Fruit fly (Drosophila melanogaster) whole organism, embryonic: ENCODE data around the gene CG15141.
A peak's percentile ranks its signal among the peaks of the same experiment; 100 is the strongest.

Source experiments
- Antp ChIP-seq: fragments of 200-800 bp; sonication (Bioruptor generic); optimal IDR thresholded peaks from 3 replicates; lab custom pipeline; 2016; ENCODE audit warnings: missing biosample characterization, missing genetic modification characterization
- Bdp1 ChIP-seq: fragments of 200-800 bp; sonication (Bioruptor generic); optimal IDR thresholded peaks from 3 replicates; lab custom pipeline; 2016; ENCODE audit warnings: missing biosample characterization, missing genetic modification characterization
- CG10274 ChIP-seq: fragments of 200-800 bp; sonication (Bioruptor generic); optimal IDR thresholded peaks from 3 replicates; lab custom pipeline; 2017; ENCODE audit warnings: missing biosample characterization, mild to moderate bottlenecking, missing genetic modification characterization
- CG11398 ChIP-seq: fragments of 200-800 bp; sonication (Bioruptor generic); optimal IDR thresholded peaks from 2 replicates; lab custom pipeline; 2016; ENCODE audit warnings: missing biosample characterization, missing genetic modification characterization
- CG12219 ChIP-seq: fragments of 200-800 bp; sonication (Bioruptor generic); optimal IDR thresholded peaks from 3 replicates; lab custom pipeline; 2018; ENCODE audit warnings: missing biosample characterization, mild to moderate bottlenecking, missing genetic modification characterization
- CG1233 ChIP-seq: fragments of 200-800 bp; sonication (Bioruptor generic); optimal IDR thresholded peaks from 4 replicates; lab custom pipeline; 2018; ENCODE audit warnings: missing biosample characterization, mild to moderate bottlenecking, missing genetic modification characterization
- CG13296 ChIP-seq: fragments of 200-800 bp; sonication (Bioruptor generic); optimal IDR thresholded peaks from 3 replicates; lab custom pipeline; 2018; ENCODE audit warnings: missing biosample characterization, mild to moderate bottlenecking, missing genetic modification characterization
- CG14710 ChIP-seq: fragments of 200-800 bp; sonication (Bioruptor generic); optimal IDR thresholded peaks from 3 replicates; lab custom pipeline; 2019; ENCODE audit warnings: missing biosample characterization, mild to moderate bottlenecking, missing genetic modification characterization, moderate library complexity
- CG15514 ChIP-seq: fragments of 200-800 bp; sonication (Bioruptor generic); optimal IDR thresholded peaks from 3 replicates; lab custom pipeline; 2017; ENCODE audit warnings: missing biosample characterization, missing genetic modification characterization, mild to moderate bottlenecking, moderate library complexity, missing genetic modification reagents
- CG16779 ChIP-seq: fragments of 200-800 bp; sonication (Bioruptor generic); IDR thresholded peaks from 2 replicates; pipeline ENCODE4 v1.3.6; 2022; ENCODE audit warnings: missing biosample characterization, missing genetic modification characterization
- CG17359 ChIP-seq: fragments of 200-800 bp; sonication (Bioruptor generic); optimal IDR thresholded peaks from 3 replicates; lab custom pipeline; 2018; ENCODE audit warnings: missing biosample characterization, mild to moderate bottlenecking, missing genetic modification characterization, moderate library complexity
- CG17385 ChIP-seq: fragments of 200-800 bp; sonication (Bioruptor generic); optimal IDR thresholded peaks from 3 replicates; lab custom pipeline; 2018; ENCODE audit warnings: missing biosample characterization, mild to moderate bottlenecking, missing genetic modification characterization
- CG18764 ChIP-seq: fragments of 200-800 bp; sonication (Bioruptor generic); optimal IDR thresholded peaks from 3 replicates; lab custom pipeline; 2016; ENCODE audit warnings: missing biosample characterization, missing genetic modification characterization
- CG2199 ChIP-seq: fragments of 200-800 bp; sonication (Bioruptor generic); IDR thresholded peaks from 3 replicates; pipeline ENCODE4 v1.3.6; 2022; ENCODE audit warnings: missing biosample characterization, missing genetic modification characterization
- CG3065 ChIP-seq: fragments of 200-800 bp; sonication (Bioruptor generic); optimal IDR thresholded peaks from 2 replicates; lab custom pipeline; 2016; ENCODE audit warnings: missing biosample characterization, missing genetic modification characterization
- CG32772 ChIP-seq: fragments of 200-800 bp; sonication (Bioruptor generic); IDR thresholded peaks from 2 replicates; pipeline ENCODE4 v1.3.6; 2022; ENCODE audit warnings: missing biosample characterization, missing genetic modification characterization
- CG33557 ChIP-seq: fragments of 200-800 bp; sonication (Bioruptor generic); optimal IDR thresholded peaks from 2 replicates; lab custom pipeline; 2019; ENCODE audit warnings: missing biosample characterization, mild to moderate bottlenecking, missing genetic modification characterization, moderate library complexity
- CG3838 ChIP-seq: fragments of 200-800 bp; sonication (Bioruptor generic); optimal IDR thresholded peaks from 3 replicates; lab custom pipeline; 2016; ENCODE audit warnings: missing biosample characterization, missing genetic modification characterization
- CG4282 ChIP-seq: fragments of 200-800 bp; sonication (Bioruptor generic); optimal IDR thresholded peaks from 2 replicates; lab custom pipeline; 2016; ENCODE audit warnings: missing biosample characterization, missing genetic modification characterization
- CG43689 ChIP-seq: fragments of 200-800 bp; sonication (Bioruptor generic); IDR thresholded peaks from 2 replicates; pipeline ENCODE4 v1.3.6; 2022; ENCODE audit warnings: missing biosample characterization, missing genetic modification characterization
- CG4404 ChIP-seq: fragments of 200-800 bp; sonication (Bioruptor generic); IDR thresholded peaks from 2 replicates; pipeline ENCODE4 v1.3.6; 2022; ENCODE audit warnings: missing biosample characterization, missing genetic modification characterization
- CG4820 ChIP-seq: fragments of 200-800 bp; sonication (Bioruptor generic); optimal IDR thresholded peaks from 3 replicates; lab custom pipeline; 2016; ENCODE audit warnings: missing biosample characterization, missing genetic modification characterization
- CG6813 ChIP-seq: fragments of 200-800 bp; sonication (Bioruptor generic); optimal IDR thresholded peaks from 2 replicates; lab custom pipeline; 2017; ENCODE audit warnings: missing biosample characterization, missing genetic modification characterization, mild to moderate bottlenecking, moderate library complexity, missing genetic modification reagents
- CG6854 ChIP-seq: fragments of 200-800 bp; sonication (Bioruptor generic); optimal IDR thresholded peaks from 3 replicates; lab custom pipeline; 2017; ENCODE audit warnings: missing biosample characterization, mild to moderate bottlenecking, missing genetic modification characterization
- CG8089 ChIP-seq: fragments of 200-800 bp; sonication (Bioruptor generic); optimal IDR thresholded peaks from 3 replicates; lab custom pipeline; 2016; ENCODE audit warnings: missing biosample characterization, missing genetic modification characterization
- D ChIP-seq, 2 experiments: fragments of 200-800 bp in 1 of 2; fragments of >200 bp in 1 of 2; sonication (Bioruptor generic) in 1 of 2; optimal IDR thresholded peaks; 2 replicates in 1 of 2; 3 replicates in 1 of 2; lab custom pipeline; 2017; ENCODE audit warnings: mild to moderate bottlenecking in 1 of 2, missing biosample characterization in 1 of 2, missing genetic modification characterization in 1 of 2, missing genetic modification reagents in 1 of 2
- Dll ChIP-seq: fragments of 200-800 bp; sonication (Bioruptor generic); IDR thresholded peaks from 4 replicates; pipeline ENCODE4 v1.3.6; 2022; ENCODE audit warnings: missing biosample characterization, missing genetic modification characterization; ENCODE audit not compliant: partially characterized antibody
- ERR ChIP-seq: fragments of 200-800 bp; sonication (Bioruptor generic); optimal IDR thresholded peaks from 2 replicates; lab custom pipeline; 2016; ENCODE audit warnings: missing biosample characterization, missing genetic modification characterization
- Fer3 ChIP-seq: fragments of 200-800 bp; sonication (Bioruptor generic); optimal IDR thresholded peaks from 2 replicates; lab custom pipeline; 2018; ENCODE audit warnings: missing biosample characterization, mild to moderate bottlenecking, missing genetic modification characterization, moderate library complexity
- Mrtf ChIP-seq: fragments of 200-800 bp; sonication (Bioruptor generic); IDR thresholded peaks from 3 replicates; pipeline ENCODE4 v1.3.6; 2022; ENCODE audit warnings: missing biosample characterization, missing genetic modification characterization
- NC2α ChIP-seq: fragments of 200-800 bp; sonication (Bioruptor generic); optimal IDR thresholded peaks from 2 replicates; lab custom pipeline; 2016; ENCODE audit warnings: missing biosample characterization, missing genetic modification characterization
- Nf-YC ChIP-seq: fragments of 200-800 bp; optimal IDR thresholded peaks from 3 replicates; lab custom pipeline; 2019; ENCODE audit warnings: missing biosample characterization, mild to moderate bottlenecking, missing genetic modification characterization, moderate library complexity
- PHDP ChIP-seq: fragments of 200-800 bp; sonication (Bioruptor generic); optimal IDR thresholded peaks from 3 replicates; lab custom pipeline; 2018; ENCODE audit warnings: missing biosample characterization, mild to moderate bottlenecking, missing genetic modification characterization, moderate library complexity
- Ravus ChIP-seq: fragments of 200-800 bp; sonication (Bioruptor generic); IDR thresholded peaks from 2 replicates; pipeline ENCODE4 v1.3.6; 2022; ENCODE audit warnings: missing biosample characterization, missing genetic modification characterization
- ac ChIP-seq: fragments of 200-800 bp; sonication (Bioruptor generic); optimal IDR thresholded peaks from 3 replicates; lab custom pipeline; 2017; ENCODE audit warnings: missing biosample characterization, mild to moderate bottlenecking, missing genetic modification characterization
- ash1 ChIP-seq: fragments of 200-800 bp; sonication (Bioruptor generic); optimal IDR thresholded peaks from 2 replicates; lab custom pipeline; 2018; ENCODE audit warnings: missing biosample characterization, mild to moderate bottlenecking, missing genetic modification characterization
- bab2 ChIP-seq: fragments of 200-800 bp; sonication (Bioruptor generic); optimal IDR thresholded peaks from 2 replicates; lab custom pipeline; 2016; ENCODE audit warnings: missing biosample characterization, missing genetic modification characterization
- bbx ChIP-seq: fragments of 200-800 bp; sonication (Bioruptor generic); IDR thresholded peaks from 2 replicates; pipeline ENCODE4 v1.3.6; 2022; ENCODE audit warnings: missing biosample characterization, missing genetic modification characterization; ENCODE audit not compliant: partially characterized antibody
- chinmo ChIP-seq: fragments of 200-800 bp; sonication (Bioruptor generic); IDR thresholded peaks from 4 replicates; pipeline ENCODE4 v1.3.6; 2022; ENCODE audit warnings: missing biosample characterization, missing genetic modification characterization; ENCODE audit not compliant: partially characterized antibody
- crc ChIP-seq: fragments of 200-800 bp; sonication (Bioruptor generic); optimal IDR thresholded peaks from 2 replicates; lab custom pipeline; 2016; ENCODE audit warnings: missing biosample characterization, missing genetic modification characterization
- dati ChIP-seq: fragments of 200-800 bp; sonication (Bioruptor generic); IDR thresholded peaks from 2 replicates; pipeline ENCODE4 v1.3.6; 2022; ENCODE audit warnings: missing biosample characterization, missing genetic modification characterization
- dmrt11E ChIP-seq: fragments of 200-800 bp; sonication (Bioruptor generic); optimal IDR thresholded peaks from 3 replicates; lab custom pipeline; 2018; ENCODE audit warnings: missing biosample characterization, mild to moderate bottlenecking, missing genetic modification characterization, moderate library complexity
- esg ChIP-seq: fragments of 200-800 bp; sonication (Bioruptor generic); conservative IDR thresholded peaks from 2 replicates; pipeline ENCODE4 v1.3.6; 2022; ENCODE audit warnings: missing biosample characterization, missing genetic modification characterization
- jumu ChIP-seq: fragments of 200-800 bp; sonication (Bioruptor generic); optimal IDR thresholded peaks from 3 replicates; lab custom pipeline; 2016; ENCODE audit warnings: missing biosample characterization, missing genetic modification characterization
- kay ChIP-seq: fragments of 200-800 bp; sonication (Bioruptor generic); optimal IDR thresholded peaks from 2 replicates; lab custom pipeline; 2016; ENCODE audit warnings: missing biosample characterization, missing genetic modification characterization
- mirr ChIP-seq: fragments of 200-800 bp; sonication (Bioruptor generic); optimal IDR thresholded peaks from 3 replicates; lab custom pipeline; 2018; ENCODE audit warnings: missing biosample characterization, mild to moderate bottlenecking, missing genetic modification characterization
- pnt ChIP-seq: fragments of 200-800 bp; sonication (Bioruptor generic); optimal IDR thresholded peaks from 3 replicates; lab custom pipeline; 2016; ENCODE audit warnings: missing biosample characterization, missing genetic modification characterization
- ro ChIP-seq: fragments of 200-800 bp; sonication (Bioruptor generic); IDR thresholded peaks from 2 replicates; pipeline ENCODE4 v1.3.6; 2022; ENCODE audit warnings: missing biosample characterization, missing genetic modification characterization
- sob ChIP-seq: fragments of 200-800 bp; sonication (Bioruptor generic); IDR thresholded peaks from 2 replicates; pipeline ENCODE4 v1.3.6; 2022; ENCODE audit warnings: missing biosample characterization, missing genetic modification characterization
- trh ChIP-seq: fragments of 200-800 bp; sonication (Bioruptor generic); optimal IDR thresholded peaks from 2 replicates; lab custom pipeline; 2016; ENCODE audit warnings: missing biosample characterization, missing genetic modification characterization

Gene CG15141

DNA sequence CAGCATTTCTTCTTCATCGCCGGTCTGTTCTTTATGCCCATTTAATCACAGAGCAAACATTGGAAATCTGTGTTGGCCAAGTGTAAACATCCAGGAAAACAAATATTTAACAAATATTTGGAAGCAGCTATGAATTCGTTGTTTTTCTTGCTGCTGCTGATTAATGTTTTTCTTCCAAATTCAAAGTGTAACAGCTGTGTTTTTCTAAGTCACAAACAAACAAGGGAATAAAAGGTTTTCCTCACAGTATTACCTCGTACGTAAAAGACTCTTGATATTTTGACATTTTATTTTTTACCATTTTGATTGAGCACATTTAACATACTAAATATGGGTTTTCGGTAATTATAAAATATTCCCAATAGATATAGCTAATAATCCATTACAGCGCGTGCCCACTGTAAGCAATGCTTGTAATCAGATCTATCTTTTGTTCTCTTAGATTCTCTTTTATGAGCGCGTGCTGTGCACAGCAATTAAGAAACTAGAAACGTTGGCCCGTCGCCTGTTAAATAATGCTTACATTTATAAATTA, 31.6 kb upstream of the CG15141 start (continued):
- peak; percentile 97 for TF ChIP-seq mirr (GFP tag; lab: Kevin White, UChicago)
- peak; percentile 98 for TF ChIP-seq CG14710 (tag; lab: Kevin White, UChicago)
- peak; percentile 95 for TF ChIP-seq CG6854 (GFP tag; lab: Kevin White, UChicago)
- TF ChIP-seq Antp: peak; percentile 93
- TF ChIP-seq Dll (GFP tag; lab: Robert Waterston, UW): no peak
- peak; percentile 73 for TF ChIP-seq Bdp1 (GFP tag; lab: Kevin White, UChicago)
- TF ChIP-seq CG18764 (GFP tag; lab: Kevin White, UChicago): peak; percentile 99
- no peak for TF ChIP-seq D (optimal IDR thresholded peaks at IDR 0.05; lab: Kevin White, UChicago)
- TF ChIP-seq D (GFP tag; optimal IDR thresholded peaks at IDR 0.05; lab: Kevin White, UChicago): peak; percentile 98
- peak; percentile 98 for TF ChIP-seq kay (GFP tag; lab: Kevin White, UChicago)
- peak; percentile 99 for TF ChIP-seq trh
- TF ChIP-seq CG3838: peak; percentile 88
- peak; percentile 85 for TF ChIP-seq CG16779 (GFP tag; lab: Robert Waterston, UW)
- no peak; the same call in none of the 2 replicates for TF ChIP-seq CG4404
- TF ChIP-seq CG11398 (GFP tag; lab: Kevin White, UChicago): peak; percentile 83
- peak; percentile 91 for TF ChIP-seq CG43689 (GFP tag; lab: Robert Waterston, UW)
- peak; percentile 77 for TF ChIP-seq Ravus
- peak; percentile 92 for TF ChIP-seq esg (GFP tag; lab: Robert Waterston, UW)
- peak; percentile 94 for TF ChIP-seq sob (GFP tag; lab: Robert Waterston, UW)
- TF ChIP-seq jumu (GFP tag; lab: Kevin White, UChicago): peak; percentile 95
- peak; percentile 98 for TF ChIP-seq Fer3 (tag; lab: Kevin White, UChicago)
- peak; percentile 96 for TF ChIP-seq PHDP (tag; lab: Kevin White, UChicago)
- TF ChIP-seq chinmo: 0 out of 4 replicates have a peak, but pooled peaks have one; percentile 14
- TF ChIP-seq CG12219: peak; percentile 93
- TF ChIP-seq CG6813 (GFP tag; lab: Kevin White, UChicago): peak; percentile 100
- TF ChIP-seq Mrtf (GFP tag; lab: Robert Waterston, UW): peak; percentile 93
- TF ChIP-seq crc (GFP tag; lab: Kevin White, UChicago): peak; percentile 96
- peak; percentile 80 for TF ChIP-seq CG4282 (GFP tag; lab: Kevin White, UChicago)
- TF ChIP-seq NC2α (GFP tag; lab: Kevin White, UChicago): peak; percentile 99
- TF ChIP-seq CG4820 (GFP tag; lab: Kevin White, UChicago): peak; percentile 94
- TF ChIP-seq ash1 (GFP tag; lab: Kevin White, UChicago): peak; percentile 97
- peak; percentile 93 for TF ChIP-seq CG33557 (GFP tag; lab: Kevin White, UChicago)
- TF ChIP-seq CG17385 (GFP tag; lab: Kevin White, UChicago): peak; percentile 91
- TF ChIP-seq ro (GFP tag; lab: Robert Waterston, UW): peak; percentile 60
- TF ChIP-seq CG2199 (GFP tag; lab: Robert Waterston, UW): peak; percentile 93; the same call in 2 of the 3 replicates
- TF ChIP-seq bbx (GFP tag; lab: Robert Waterston, UW): no peak
- TF ChIP-seq CG10274: peak; percentile 90
- TF ChIP-seq CG15514 (GFP tag; lab: Kevin White, UChicago): peak; percentile 93
- TF ChIP-seq bab2 (GFP tag; lab: Kevin White, UChicago): peak; percentile 96
- TF ChIP-seq CG1233: peak; percentile 99
- peak; percentile 98 for TF ChIP-seq CG17359 (tag; lab: Kevin White, UChicago)
- peak; percentile 94 for TF ChIP-seq CG32772 (GFP tag; lab: Robert Waterston, UW)
- TF ChIP-seq Nf-YC (tag; lab: Kevin White, UChicago): peak; percentile 83
- peak; percentile 94 for TF ChIP-seq dmrt11E (tag; lab: Kevin White, UChicago)
- TF ChIP-seq ERR (GFP tag; lab: Kevin White, UChicago): peak; percentile 96
- peak; percentile 64 for TF ChIP-seq ac
- peak; percentile 95 for TF ChIP-seq CG13296 (GFP tag; lab: Kevin White, UChicago)
- TF ChIP-seq pnt (GFP tag; lab: Kevin White, UChicago): peak; percentile 96
- peak; percentile 74 for TF ChIP-seq dati (GFP tag; lab: Robert Waterston, UW)
- peak; percentile 88 for TF ChIP-seq CG8089 (GFP tag; lab: Kevin White, UChicago)
- peak; percentile 96 for TF ChIP-seq CG3065 (GFP tag; lab: Kevin White, UChicago)
